Worm (Caenorhabditis elegans): ENCODE measurements around the gene col-162.

col-162 gene

ce11 chrV:13441661-13442060 lies at the start of gene col-162:
col-162 (plus strand) TSS chrV:13441961.
- TF ChIP-seq zip-5 (tag; optimal IDR thresholded peaks at IDR 0.05) (no peak), ceh-45 (GFP tag; IDR thresholded peaks at IDR 0.05) (no peak), dve-1 (tag; optimal IDR thresholded peaks at IDR 0.05) (no peak), hlh-6 (tag; optimal IDR thresholded peaks at IDR 0.05) (no peak), ref-2 (tag; optimal IDR thresholded peaks at IDR 0.05) (no peak), unc-86 (tag; optimal IDR thresholded peaks at IDR 0.05) (no peak), hlh-15 (tag; optimal IDR thresholded peaks at IDR 0.05) (no peak), ceh-18 (tag; optimal IDR thresholded peaks at IDR 0.05) (no peak), pax-1 (tag; optimal IDR thresholded peaks at IDR 0.05) (no peak), ceh-14 (tag; optimal IDR thresholded peaks at IDR 0.05) (no peak), pag-3 (tag; optimal IDR thresholded peaks at IDR 0.05; ENCODE audit: borderline replicate concordance) (no peak), che-1 (tag; optimal IDR thresholded peaks at IDR 0.05) (no peak), lin-11 (tag; optimal IDR thresholded peaks at IDR 0.05) (no peak), ttx-3 (tag; optimal IDR thresholded peaks at IDR 0.05) (no peak), elt-4 (tag; optimal IDR thresholded peaks at IDR 0.05) (no peak), fkh-10 (GFP tag; optimal IDR thresholded peaks at IDR 0.05) (no peak)

DNA sequence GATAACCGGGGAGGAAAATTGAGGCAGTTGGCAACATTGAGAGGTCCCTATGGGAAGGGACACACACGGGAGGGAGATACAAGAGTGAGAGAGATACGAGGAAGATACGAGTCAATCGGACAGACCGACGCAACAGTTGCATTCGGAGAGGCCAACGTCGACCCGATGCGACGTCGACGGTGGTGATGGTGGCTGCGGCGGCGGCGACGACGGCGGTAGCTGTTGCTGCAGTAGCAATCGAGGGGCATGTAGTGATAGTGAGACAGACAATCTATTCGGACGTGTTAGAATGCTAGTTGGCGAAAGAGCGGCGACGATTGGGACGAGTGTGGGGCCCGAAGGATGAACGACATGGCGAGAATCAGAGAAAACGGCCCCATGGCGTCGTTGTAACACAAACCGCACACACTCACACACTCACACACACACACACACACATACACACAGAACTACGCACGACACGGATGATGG lies 48.4 kb upstream of the col-162 start:
- no peak for TF ChIP-seq ceh-14 (tag; optimal IDR thresholded peaks at IDR 0.05)
- TF ChIP-seq ceh-18 (tag; optimal IDR thresholded peaks at IDR 0.05) = peak; percentile 91
- no peak for TF ChIP-seq unc-3 (GFP tag; conservative IDR thresholded peaks at IDR 0.05)
- TF ChIP-seq unc-3 (tag; optimal IDR thresholded peaks at IDR 0.05) = no peak
- TF ChIP-seq ceh-2 (tag; optimal IDR thresholded peaks at IDR 0.05) = peak; percentile 11
- no peak for TF ChIP-seq ama-1 (optimal IDR thresholded peaks at IDR 0.05)
- TF ChIP-seq unc-55 (GFP tag; optimal IDR thresholded peaks at IDR 0.05) = peak; percentile 30
- TF ChIP-seq ref-2 (tag; optimal IDR thresholded peaks at IDR 0.05) = peak; percentile 25
- TF ChIP-seq pros-1 (tag; optimal IDR thresholded peaks at IDR 0.05) = no peak
- TF ChIP-seq fkh-10 (GFP tag; optimal IDR thresholded peaks at IDR 0.05) = no peak
- TF ChIP-seq sox-4 (tag; optimal IDR thresholded peaks at IDR 0.05) = peak; percentile 51
- TF ChIP-seq pat-9 (tag; optimal IDR thresholded peaks at IDR 0.05) = peak; percentile 75
- peak; percentile 60 for TF ChIP-seq tbx-2 (tag; optimal IDR thresholded peaks at IDR 0.05)
- TF ChIP-seq F13H6.1 (tag; optimal IDR thresholded peaks at IDR 0.05) = peak; percentile 62
- no peak for TF ChIP-seq pha-2 (tag; optimal IDR thresholded peaks at IDR 0.05)
- peak; percentile 10 for TF ChIP-seq hlh-13 (GFP tag; optimal IDR thresholded peaks at IDR 0.05)
- TF ChIP-seq ahr-1 (tag; optimal IDR thresholded peaks at IDR 0.05) = no peak
- TF ChIP-seq ceh-31 (tag; optimal IDR thresholded peaks at IDR 0.05) = peak; percentile 37
- peak; percentile 19 for TF ChIP-seq Y22D7AL.16 (tag; optimal IDR thresholded peaks at IDR 0.05)
- peak; percentile 50 for TF ChIP-seq sdc-2 (tag; optimal IDR thresholded peaks at IDR 0.05)
- TF ChIP-seq madf-2 (tag; optimal IDR thresholded peaks at IDR 0.05) = peak; percentile 24
- peak; percentile 81 for TF ChIP-seq ceh-34 (tag; optimal IDR thresholded peaks at IDR 0.05)
- no peak for TF ChIP-seq tbx-7 (tag; optimal IDR thresholded peaks at IDR 0.05)
- TF ChIP-seq T23F11.4 (GFP tag; optimal IDR thresholded peaks at IDR 0.05) = no peak
- TF ChIP-seq mec-3 (tag; optimal IDR thresholded peaks at IDR 0.05; ENCODE audit: borderline replicate concordance) = peak; percentile 46
- peak; percentile 95 for TF ChIP-seq rnt-1 (tag; optimal IDR thresholded peaks at IDR 0.05)
- TF ChIP-seq ceh-19 (GFP tag; optimal IDR thresholded peaks at IDR 0.05) = peak; percentile 40
- TF ChIP-seq fkh-6 (tag; optimal IDR thresholded peaks at IDR 0.05) = peak; percentile 17
- no peak for TF ChIP-seq npax-4 (tag; optimal IDR thresholded peaks at IDR 0.05)
- TF ChIP-seq che-1 (tag; optimal IDR thresholded peaks at IDR 0.05) = peak; percentile 12
- TF ChIP-seq syd-9 (tag; optimal IDR thresholded peaks at IDR 0.05) = peak; percentile 79
- peak; percentile 5 for TF ChIP-seq ceh-48 (tag; optimal IDR thresholded peaks at IDR 0.05)
- peak; percentile 19 for TF ChIP-seq unc-42 (tag; optimal IDR thresholded peaks at IDR 0.05)
- TF ChIP-seq dmd-4 (tag; optimal IDR thresholded peaks at IDR 0.05; ENCODE audit: borderline replicate concordance) = no peak
